Worm (Caenorhabditis elegans) whole organism, young adult: ENCODE results near the gene clec-202.

Experiments
- B0019.2 ChIP-seq: fragments of 200-800 bp; sonication (Bioruptor generic); conservative IDR thresholded peaks from 2 replicates; pipeline ENCODE4 v1.3.6; 2022; ENCODE audit warnings: missing genetic modification reagents, missing genetic modification characterization, missing compliant biosample characterization
- C17E4.6 ChIP-seq: fragments of 200-800 bp; sonication (Bioruptor generic); IDR thresholded peaks from 2 replicates; pipeline ENCODE4 v1.3.6; 2022; ENCODE audit warnings: missing genetic modification reagents, missing genetic modification characterization, missing compliant biosample characterization
- F37B4.10 ChIP-seq: fragments of 200-800 bp; sonication (Bioruptor generic); IDR thresholded peaks from 2 replicates; pipeline ENCODE4 v1.3.6; 2022; ENCODE audit warnings: missing genetic modification characterization, missing compliant biosample characterization
- F49E8.2 ChIP-seq: sonication (generic microtip); optimal IDR thresholded peaks from 3 replicates; lab custom pipeline; 2017; ENCODE audit warnings: missing genetic modification characterization, mild to moderate bottlenecking, missing compliant biosample characterization, antibody characterized with exemption, moderate library complexity; ENCODE audit not compliant: insufficient read depth
- F57A8.1 ChIP-seq: fragments of 200-800 bp; sonication (Bioruptor generic); optimal IDR thresholded peaks from 2 replicates; lab custom pipeline; 2018; ENCODE audit warnings: mild to moderate bottlenecking, missing genetic modification characterization, moderate library complexity, missing compliant biosample characterization
- K12H6.12 ChIP-seq: fragments of 200-800 bp; sonication (Bioruptor generic); optimal IDR thresholded peaks from 2 replicates; lab custom pipeline; 2018; ENCODE audit warnings: mild to moderate bottlenecking, missing genetic modification characterization, missing compliant biosample characterization
- T07F8.4 ChIP-seq: sonication (generic microtip); optimal IDR thresholded peaks from 2 replicates; lab custom pipeline; 2016; ENCODE audit warnings: mild to moderate bottlenecking, missing genetic modification characterization, moderate library complexity, missing compliant biosample characterization
- T26A5.8 ChIP-seq: sonication (generic microtip); optimal IDR thresholded peaks from 2 replicates; lab custom pipeline; 2016; ENCODE audit warnings: missing genetic modification characterization, missing compliant biosample characterization
- Y53G8AR.9 ChIP-seq: fragments of 200-800 bp; sonication (Bioruptor generic); conservative IDR thresholded peaks from 2 replicates; pipeline ENCODE4 v1.3.6; 2022; ENCODE audit warnings: missing genetic modification reagents, missing genetic modification characterization, missing compliant biosample characterization
- ama-1 ChIP-seq, 3 experiments: fragments of 150-350 bp in 1 of 3; sonication (generic microtip) in 2 of 3; optimal IDR thresholded peaks; 2 replicates each; lab custom pipeline; 2014 to 2018; ENCODE audit warnings: missing biosample characterization in 2 of 3, missing genetic modification characterization in 2 of 3, missing genetic modification reagents in 2 of 3
- atf-7 ChIP-seq: sonication (generic microtip); optimal IDR thresholded peaks from 2 replicates; lab custom pipeline; 2017; ENCODE audit warnings: mild to moderate bottlenecking, missing genetic modification characterization, missing compliant biosample characterization
- attf-5 ChIP-seq: fragments of 200-800 bp; sonication (Bioruptor generic); optimal IDR thresholded peaks from 2 replicates; lab custom pipeline; 2018; ENCODE audit warnings: mild to moderate bottlenecking, missing genetic modification characterization, missing compliant biosample characterization
- ceh-27 ChIP-seq: fragments of 200-800 bp; sonication (Bioruptor generic); optimal IDR thresholded peaks from 2 replicates; lab custom pipeline; 2018; ENCODE audit warnings: mild to moderate bottlenecking, missing genetic modification characterization, moderate library complexity, missing compliant biosample characterization
- ceh-40 ChIP-seq: fragments of 200-800 bp; sonication (Bioruptor generic); IDR thresholded peaks from 2 replicates; pipeline ENCODE4 v1.3.6; 2022; ENCODE audit warnings: missing genetic modification characterization, missing compliant biosample characterization
- dpff-1 ChIP-seq: sonication (generic microtip); optimal IDR thresholded peaks from 2 replicates; lab custom pipeline; 2017; ENCODE audit warnings: mild to moderate bottlenecking, missing genetic modification characterization, missing compliant biosample characterization
- dpl-1 ChIP-seq: fragments of 150-350 bp; optimal IDR thresholded peaks from 2 replicates; lab custom pipeline; 2014; ENCODE audit warnings: missing biosample characterization, missing genetic modification reagents, missing genetic modification characterization
- efl-1 ChIP-seq: fragments of 150-350 bp; optimal IDR thresholded peaks from 2 replicates; lab custom pipeline; 2014; ENCODE audit warnings: missing biosample characterization, missing genetic modification reagents, missing genetic modification characterization
- fkh-3 ChIP-seq: sonication (generic microtip); optimal IDR thresholded peaks from 2 replicates; lab custom pipeline; 2016; ENCODE audit warnings: mild to moderate bottlenecking, missing genetic modification characterization, missing compliant biosample characterization
- him-1 ChIP-seq: sonication (generic microtip); optimal IDR thresholded peaks from 2 replicates; lab custom pipeline; 2016; ENCODE audit warnings: missing genotype, missing genetic modification reagents, missing genetic modification characterization, missing compliant biosample characterization
- hlh-26 ChIP-seq: fragments of 200-800 bp; sonication (Bioruptor generic); conservative IDR thresholded peaks from 2 replicates; pipeline ENCODE4 v1.3.6; 2022; ENCODE audit warnings: missing genetic modification reagents, missing genetic modification characterization, missing compliant biosample characterization
- lin-35 ChIP-seq, 3 experiments: fragments of 150-350 bp in 2 of 3; sonication (generic microtip) in 1 of 3; optimal IDR thresholded peaks; 2 replicates each; lab custom pipeline; 2014 to 2018; ENCODE audit warnings: missing biosample characterization in 3 of 3, missing genetic modification characterization in 3 of 3, missing genetic modification reagents in 3 of 3
- lin-40 ChIP-seq: sonication (generic microtip); optimal IDR thresholded peaks from 2 replicates; lab custom pipeline; 2016; ENCODE audit warnings: missing genetic modification characterization, mild to moderate bottlenecking, missing compliant biosample characterization, missing genotype, missing genetic modification reagents
- lir-1 ChIP-seq: fragments of 200-800 bp; sonication (Bioruptor generic); conservative IDR thresholded peaks from 2 replicates; pipeline ENCODE4 v1.3.6; 2022; ENCODE audit warnings: missing genetic modification reagents, missing genetic modification characterization, missing compliant biosample characterization
- lsy-27 ChIP-seq: sonication (generic microtip); optimal IDR thresholded peaks from 2 replicates; lab custom pipeline; 2017; ENCODE audit warnings: missing genetic modification characterization, mild to moderate bottlenecking, missing compliant biosample characterization, antibody characterized with exemption, missing genotype, borderline replicate concordance; ENCODE audit not compliant: insufficient read depth
- madf-3 ChIP-seq: fragments of 200-800 bp; sonication (Bioruptor generic); IDR thresholded peaks from 2 replicates; pipeline ENCODE4 v1.3.6; 2022; ENCODE audit warnings: missing genetic modification reagents, missing genetic modification characterization, missing compliant biosample characterization
- madf-6 ChIP-seq: fragments of 200-800 bp; sonication (Bioruptor generic); IDR thresholded peaks from 2 replicates; pipeline ENCODE4 v1.3.6; 2022; ENCODE audit warnings: missing genetic modification reagents, missing genetic modification characterization, missing compliant biosample characterization
- nfyb-1 ChIP-seq: fragments of 200-800 bp; sonication (Bioruptor generic); IDR thresholded peaks from 2 replicates; pipeline ENCODE4 v1.3.6; 2022; ENCODE audit warnings: missing genetic modification reagents, missing genetic modification characterization, missing compliant biosample characterization
- nhr-179 ChIP-seq: sonication (generic microtip); optimal IDR thresholded peaks from 2 replicates; lab custom pipeline; 2016; ENCODE audit warnings: mild to moderate bottlenecking, missing genetic modification characterization, missing compliant biosample characterization
- nhr-27 ChIP-seq: fragments of 200-800 bp; sonication (Bioruptor generic); optimal IDR thresholded peaks from 2 replicates; lab custom pipeline; 2018; ENCODE audit warnings: mild to moderate bottlenecking, missing genetic modification characterization, moderate library complexity, missing compliant biosample characterization
- nhr-90 ChIP-seq: sonication (generic microtip); optimal IDR thresholded peaks from 2 replicates; lab custom pipeline; 2016; ENCODE audit warnings: missing genotype, mild to moderate bottlenecking, missing genetic modification characterization, missing compliant biosample characterization
- rcor-1 ChIP-seq: fragments of 200-800 bp; sonication (Bioruptor generic); IDR thresholded peaks from 2 replicates; pipeline ENCODE4 v1.3.6; 2022; ENCODE audit warnings: missing genetic modification reagents, missing genetic modification characterization, missing compliant biosample characterization
- sea-2 ChIP-seq: fragments of 200-800 bp; sonication (Bioruptor generic); IDR thresholded peaks from 2 replicates; pipeline ENCODE4 v1.3.6; 2022; ENCODE audit warnings: missing genetic modification characterization, missing compliant biosample characterization
- snpc-1.3 ChIP-seq: sonication (generic microtip); optimal IDR thresholded peaks from 2 replicates; lab custom pipeline; 2017; ENCODE audit warnings: missing genetic modification characterization, mild to moderate bottlenecking, missing compliant biosample characterization, antibody characterized with exemption, moderate library complexity, missing genotype, missing genetic modification reagents; ENCODE audit not compliant: insufficient read depth
- snpc-4 ChIP-seq, 5 experiments: fragments of 150-350 bp in 1 of 5; sonication (generic microtip) in 4 of 5; optimal IDR thresholded peaks; 2 replicates each; lab custom pipeline; 2014 to 2018; ENCODE audit warnings: missing genetic modification characterization in 5 of 5, missing biosample characterization in 3 of 5, antibody characterized with exemption in 2 of 5, mild to moderate bottlenecking in 2 of 5, missing compliant biosample characterization in 2 of 5, missing genotype in 2 of 5, moderate library complexity in 2 of 5, missing genetic modification reagents in 1 of 5
- somi-1 ChIP-seq: fragments of 200-800 bp; sonication (Bioruptor generic); optimal IDR thresholded peaks from 2 replicates; lab custom pipeline; 2018; ENCODE audit warnings: mild to moderate bottlenecking, missing genetic modification characterization, missing compliant biosample characterization
- tbp1 ChIP-seq: fragments of 200-800 bp; sonication (Bioruptor generic); optimal IDR thresholded peaks from 2 replicates; lab custom pipeline; 2018; ENCODE audit warnings: mild to moderate bottlenecking, missing genetic modification characterization, missing compliant biosample characterization
- tbx-9 ChIP-seq: sonication (generic microtip); optimal IDR thresholded peaks from 2 replicates; lab custom pipeline; 2016; ENCODE audit warnings: borderline replicate concordance, missing genetic modification characterization, inconsistent platforms, missing compliant biosample characterization
- tlf-1 ChIP-seq: fragments of 200-800 bp; sonication (Bioruptor generic); optimal IDR thresholded peaks from 2 replicates; lab custom pipeline; 2018; ENCODE audit warnings: mild to moderate bottlenecking, missing genetic modification characterization, missing compliant biosample characterization
- ztf-22 ChIP-seq: fragments of 200-800 bp; sonication (Bioruptor generic); optimal IDR thresholded peaks from 2 replicates; lab custom pipeline; 2018; ENCODE audit warnings: mild to moderate bottlenecking, missing genetic modification characterization, moderate library complexity, missing compliant biosample characterization
- ztf-25 ChIP-seq: fragments of 200-800 bp; sonication (Bioruptor generic); IDR thresholded peaks from 2 replicates; pipeline ENCODE4 v1.3.6; 2022; ENCODE audit warnings: missing genetic modification reagents, missing genetic modification characterization, missing compliant biosample characterization

clec-202 gene

DNA sequence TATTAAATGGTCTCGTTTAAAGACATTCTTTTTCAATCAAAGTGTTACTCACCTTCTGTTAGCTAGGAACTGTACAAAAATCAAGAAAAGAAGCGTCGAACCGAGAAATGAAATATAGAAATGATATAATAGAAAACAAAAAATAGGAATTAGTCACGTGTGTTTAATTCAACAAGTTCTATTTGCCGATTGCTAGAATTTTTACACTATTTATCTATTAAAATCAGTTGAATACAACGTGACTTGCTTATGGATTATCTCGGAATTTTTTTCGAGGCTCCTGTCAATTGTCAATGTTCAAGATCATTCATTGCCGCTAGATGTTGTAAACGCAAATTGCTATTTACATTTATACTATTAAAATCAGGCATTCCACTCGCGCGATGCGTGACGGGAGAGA lies 6.1 kb downstream of the clec-202 start, which contains the start of gene zipt-17:
zipt-17 (minus strand) TSS at position 101 of the 400 bp plus-strand sequence.
- no peak for TF ChIP-seq F49E8.2 (tag; lab: Kevin White, UChicago)
- no peak for TF ChIP-seq madf-6 (GFP tag; lab: Robert Waterston, UW)
- TF ChIP-seq somi-1 (GFP tag; lab: Kevin White, UChicago): no peak
- TF ChIP-seq C17E4.6: no peak
- no peak for TF ChIP-seq snpc-1.3 (tag; lab: Kevin White, UChicago)
- no peak for TF ChIP-seq lsy-27 (tag; lab: Kevin White, UChicago)
- no peak for TF ChIP-seq lin-35 (GFP tag; optimal IDR thresholded peaks at IDR 0.05; lab: Kevin White, UChicago)
- TF ChIP-seq tlf-1 (GFP tag; lab: Kevin White, UChicago): no peak
- TF ChIP-seq, all 124 proteins: peak for 0

DNA sequence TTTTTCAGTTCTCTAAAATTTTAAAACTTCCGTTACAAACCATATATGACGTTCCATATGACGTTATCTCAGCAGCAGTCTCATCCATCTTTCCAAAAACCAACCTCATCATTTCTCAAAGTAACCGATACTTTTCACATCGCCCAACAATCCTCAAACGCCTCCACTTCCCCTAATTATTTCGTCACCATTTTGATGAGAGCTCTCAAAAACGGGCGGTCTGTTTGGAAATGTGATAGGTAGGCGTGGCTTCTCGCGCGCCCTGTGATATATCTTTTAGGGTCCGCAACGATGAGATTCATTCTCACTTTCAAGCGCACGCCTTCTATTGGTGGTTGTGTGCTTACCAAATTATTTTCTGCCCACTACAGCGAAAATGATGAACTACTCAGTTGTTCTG lies 7.0 kb downstream of the clec-202 start, which contains the start of gene trh-1:
trh-1 (plus strand) TSS at position 301 of the 400 bp plus-strand sequence.
- TF ChIP-seq rcor-1: no peak
- TF ChIP-seq T26A5.8 (tag; lab: Kevin White, UChicago): no peak
- TF ChIP-seq K12H6.12 (tag; lab: Kevin White, UChicago): no peak
- no peak for TF ChIP-seq sea-2 (GFP tag; lab: Robert Waterston, UW)
- no peak for TF ChIP-seq atf-7
- no peak for TF ChIP-seq dpl-1 (GFP tag; lab: Kevin White, UChicago)
- no peak for TF ChIP-seq F37B4.10

DNA sequence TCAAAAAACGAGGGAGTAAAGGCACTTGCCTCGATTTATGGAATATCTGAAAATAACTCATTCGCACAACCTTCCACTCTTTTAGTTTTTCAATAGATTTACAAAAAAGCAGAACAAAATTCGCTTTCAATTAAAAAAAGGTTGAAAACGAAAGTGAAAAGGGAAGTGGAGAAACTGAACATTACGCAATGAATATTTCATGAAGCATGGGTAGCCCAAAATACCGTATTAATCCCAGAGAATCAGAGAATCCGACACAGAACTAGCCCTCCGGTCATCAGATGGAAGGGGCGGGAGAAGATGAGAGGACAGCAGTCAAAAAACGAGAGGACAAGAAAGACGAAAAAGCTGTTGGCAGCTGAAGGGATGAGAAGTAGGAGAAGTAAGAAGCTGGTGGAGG lies 10.2 kb downstream of the clec-202 start, which contains the start of gene C30H6.5:
C30H6.5 (plus strand) TSS at position 301 of the 400 bp plus-strand sequence.
- TF ChIP-seq dpff-1 (tag; lab: Kevin White, UChicago) (no peak), efl-1 (GFP tag; lab: Kevin White, UChicago) (no peak), somi-1 (GFP tag; lab: Kevin White, UChicago) (no peak), T07F8.4 (no peak), nhr-179 (no peak), F57A8.1 (GFP tag; lab: Kevin White, UChicago) (no peak), madf-6 (GFP tag; lab: Robert Waterston, UW) (no peak), Y53G8AR.9 (GFP tag; lab: Robert Waterston, UW) (no peak), lin-40 (tag; lab: Kevin White, UChicago) (no peak), fkh-3 (tag; lab: Kevin White, UChicago) (no peak)

DNA sequence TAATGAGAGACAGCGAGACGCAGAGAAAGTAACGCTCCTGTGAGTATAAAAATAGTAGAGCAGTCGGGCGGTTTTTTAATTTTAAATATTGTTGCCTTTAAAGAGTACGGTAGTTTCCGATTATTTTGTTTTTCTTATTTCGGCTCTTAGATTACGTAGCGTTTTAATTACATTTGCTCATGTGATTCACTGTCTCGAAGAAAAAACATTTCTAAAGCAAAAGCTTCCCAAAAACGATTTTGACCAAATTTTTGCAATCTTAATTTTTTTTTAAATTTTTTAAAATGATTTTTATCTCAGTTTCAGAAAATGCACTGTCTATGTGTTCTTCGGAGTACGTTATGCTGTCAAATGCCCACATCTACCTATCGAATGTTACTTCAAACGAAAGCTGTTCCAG lies 14.9 kb downstream of the clec-202 start, which contains the start of gene haf-1:
haf-1 (plus strand) TSS at position 301 of the 400 bp plus-strand sequence.
- TF ChIP-seq ceh-40: no peak
- TF ChIP-seq nfyb-1 (GFP tag; lab: Robert Waterston, UW): no peak
- TF ChIP-seq ztf-22 (GFP tag; lab: Kevin White, UChicago): no peak
- TF ChIP-seq ceh-27 (GFP tag; lab: Kevin White, UChicago): no peak
- TF ChIP-seq tbp1 (GFP tag; lab: Kevin White, UChicago): no peak
- no peak for TF ChIP-seq him-1 (tag; lab: Kevin White, UChicago)
- no peak for TF ChIP-seq ama-1 (optimal IDR thresholded peaks at IDR 0.05; lab: Kevin White, UChicago)
- TF ChIP-seq ama-1 (GFP tag; optimal IDR thresholded peaks at IDR 0.05; lab: Kevin White, UChicago): no peak
- TF ChIP-seq snpc-4 (GFP tag; optimal IDR thresholded peaks at IDR 0.05; lab: Kevin White, UChicago): no peak
- no peak for TF ChIP-seq snpc-4 (tag; optimal IDR thresholded peaks at IDR 0.05; lab: Kevin White, UChicago)
- no peak for TF ChIP-seq tbx-9 (tag; lab: Kevin White, UChicago)
- no peak for TF ChIP-seq nhr-27 (tag; lab: Kevin White, UChicago)
- TF ChIP-seq K12H6.12 (tag; lab: Kevin White, UChicago): no peak
- TF ChIP-seq hlh-26 (GFP tag; lab: Robert Waterston, UW): no peak
- no peak for TF ChIP-seq B0019.2 (GFP tag; lab: Robert Waterston, UW)
- no peak for TF ChIP-seq madf-3
- TF ChIP-seq ztf-25 (GFP tag; lab: Robert Waterston, UW): no peak
- TF ChIP-seq nhr-90 (tag; lab: Kevin White, UChicago): no peak
- no peak for TF ChIP-seq lir-1
- TF ChIP-seq attf-5: no peak
